Worm (Caenorhabditis elegans) whole organism, L3 larva: ENCODE results near the gene F36G9.3.

Experiments
- ZK546.5 ChIP-seq: sonication (generic microtip); optimal IDR thresholded peaks from 2 replicates; lab custom pipeline; 2017; ENCODE audit warnings: missing biosample characterization, missing genetic modification characterization
- snpc-4 ChIP-seq: fragments of 150-350 bp; optimal IDR thresholded peaks from 2 replicates; lab custom pipeline; 2014; ENCODE audit warnings: missing biosample characterization, missing genetic modification characterization
- tbx-2 ChIP-seq: sonication (generic microtip); optimal IDR thresholded peaks from 2 replicates; lab custom pipeline; 2016; ENCODE audit warnings: mild to moderate bottlenecking, missing genetic modification characterization, missing compliant biosample characterization
- unc-62 ChIP-seq: fragments of 150-350 bp; sonication (generic microtip); optimal IDR thresholded peaks from 4 replicates; lab custom pipeline; 2014; ENCODE audit warnings: missing biosample characterization, missing genetic modification reagents, missing genetic modification characterization

- TF ChIP-seq tbx-2 (tag; lab: Kevin White, UChicago) = no peak
- no peak for TF ChIP-seq ZK546.5
- no peak for TF ChIP-seq snpc-4
- no peak for TF ChIP-seq unc-62 (GFP tag; lab: Kevin White, UChicago)
Measured at ce11 chrV:15917458-15917857, 39.7 kb upstream of the F36G9.3 start, which contains the start of gene F35E8.9.
